Fruit fly (Drosophila melanogaster) Kc167 (cell line): ENCODE data around the gene CG6481.

Source experiments
- Myc ChIP-seq: fragments of >200 bp; optimal IDR thresholded peaks from 2 replicates; lab custom pipeline; 2017; ENCODE audit warnings: missing external identifiers
- Sin3A ChIP-seq: fragments of >200 bp; optimal IDR thresholded peaks from 2 replicates; lab custom pipeline; 2018; ENCODE audit warnings: missing external identifiers
- h ChIP-seq: fragments of >200 bp; optimal IDR thresholded peaks from 3 replicates; lab custom pipeline; 2018; ENCODE audit warnings: missing external identifiers
- insv ChIP-seq: fragments of >200 bp; optimal IDR thresholded peaks from 3 replicates; lab custom pipeline; 2018; ENCODE audit warnings: missing external identifiers
- psq ChIP-seq: fragments of >200 bp; optimal IDR thresholded peaks from 2 replicates; lab custom pipeline; 2017; ENCODE audit warnings: missing external identifiers
- ttk ChIP-seq: sonication (Bioruptor generic); optimal IDR thresholded peaks from 2 replicates; lab custom pipeline; 2017; ENCODE audit warnings: missing external identifiers

Gene CG6481

dm6 chrX:18522395-18523104 lies at the start of gene CG6481:
TSS of gene CG6481 (minus strand) at chrX:18522445.
- no peak for TF ChIP-seq psq (lab: Kevin White, UChicago)

- no peak for TF ChIP-seq Sin3A (lab: Kevin White, UChicago)
- TF ChIP-seq psq (lab: Kevin White, UChicago): no peak
- TF ChIP-seq insv (lab: Kevin White, UChicago): no peak
- no peak for TF ChIP-seq h
- no peak for TF ChIP-seq Myc (lab: Kevin White, UChicago)
- no peak for TF ChIP-seq ttk (lab: Kevin White, UChicago)
Observed at dm6 chrX:18565630-18566319, 43.5 kb upstream of the CG6481 start.

DNA sequence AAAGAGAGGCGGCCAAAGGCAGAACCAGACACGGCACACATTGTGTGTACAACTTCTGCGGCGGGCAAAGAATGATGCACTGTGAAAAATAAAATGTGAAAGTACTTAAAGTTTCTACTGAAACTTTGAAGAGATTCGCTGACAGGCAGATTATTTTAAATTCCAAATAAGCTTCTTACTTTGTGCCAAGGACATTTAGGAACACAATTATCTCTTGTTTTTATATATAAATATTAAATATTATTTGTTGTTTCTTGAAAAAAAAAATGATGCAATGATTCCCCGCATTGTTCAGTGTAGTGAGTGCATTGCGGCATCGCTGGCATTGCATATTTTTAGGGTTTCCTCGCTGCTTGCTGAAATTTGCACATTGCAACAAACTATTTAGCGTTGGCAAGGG lies 42.7 kb upstream of the CG6481 start:
- TF ChIP-seq ttk (lab: Kevin White, UChicago) (no peak), insv (lab: Kevin White, UChicago) (no peak), psq (lab: Kevin White, UChicago) (no peak), Myc (lab: Kevin White, UChicago) (no peak)

dm6 chrX:18560584-18560983 lies 38.3 kb upstream of the CG6481 start:
- no peak for TF ChIP-seq Myc (lab: Kevin White, UChicago)

dm6 chrX:18558583-18558982 lies 36.3 kb upstream of the CG6481 start:
- no peak for TF ChIP-seq Sin3A (lab: Kevin White, UChicago)
- no peak for TF ChIP-seq h
- TF ChIP-seq psq (lab: Kevin White, UChicago): no peak

DNA sequence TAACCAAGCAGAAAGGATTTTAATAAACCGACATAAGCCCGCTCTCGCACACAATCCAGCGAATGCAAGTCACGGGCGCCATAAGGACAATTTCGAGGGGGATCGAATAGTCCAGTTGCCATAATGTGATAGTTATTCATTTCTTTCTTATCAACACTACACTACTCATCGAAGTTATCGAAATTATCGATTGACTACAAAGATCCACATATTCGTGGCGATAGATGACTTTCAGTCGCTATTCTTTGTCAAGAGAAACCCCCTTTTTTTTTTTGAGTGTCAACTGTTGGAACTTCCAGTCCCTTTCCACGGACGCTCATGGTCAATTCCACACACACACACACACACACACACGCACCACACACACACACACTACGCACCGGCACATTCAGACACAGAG lies 32.3 kb upstream of the CG6481 start:
- TF ChIP-seq h: no peak
- TF ChIP-seq psq (lab: Kevin White, UChicago): no peak
- no peak for TF ChIP-seq ttk (lab: Kevin White, UChicago)
- no peak for TF ChIP-seq insv (lab: Kevin White, UChicago)
- TF ChIP-seq Myc (lab: Kevin White, UChicago): no peak
- no peak for TF ChIP-seq Sin3A (lab: Kevin White, UChicago)

DNA sequence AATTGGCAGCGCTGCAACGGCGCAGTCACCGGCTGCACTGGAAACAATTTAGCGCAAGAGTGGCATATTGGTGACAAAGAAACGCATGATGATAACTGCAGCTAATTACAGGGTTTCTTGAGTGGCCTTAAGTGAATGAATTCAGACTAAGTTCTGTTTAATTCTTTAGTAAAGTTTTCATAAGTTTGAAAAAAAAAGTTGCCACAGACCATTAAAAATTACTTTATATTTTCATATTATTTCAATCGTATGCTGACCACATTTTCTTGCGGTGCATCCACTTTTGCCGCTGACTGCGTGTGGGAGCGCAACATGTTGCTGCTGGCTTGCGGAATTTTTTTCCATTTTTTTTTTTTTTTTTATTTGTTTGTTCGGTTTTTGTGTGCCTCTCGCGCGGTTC lies 30.2 kb upstream of the CG6481 start:
- TF ChIP-seq Sin3A (lab: Kevin White, UChicago): no peak
- no peak for TF ChIP-seq Myc (lab: Kevin White, UChicago)
- no peak for TF ChIP-seq ttk (lab: Kevin White, UChicago)
- TF ChIP-seq h: no peak
- no peak for TF ChIP-seq insv (lab: Kevin White, UChicago)
- no peak for TF ChIP-seq psq (lab: Kevin White, UChicago)

DNA sequence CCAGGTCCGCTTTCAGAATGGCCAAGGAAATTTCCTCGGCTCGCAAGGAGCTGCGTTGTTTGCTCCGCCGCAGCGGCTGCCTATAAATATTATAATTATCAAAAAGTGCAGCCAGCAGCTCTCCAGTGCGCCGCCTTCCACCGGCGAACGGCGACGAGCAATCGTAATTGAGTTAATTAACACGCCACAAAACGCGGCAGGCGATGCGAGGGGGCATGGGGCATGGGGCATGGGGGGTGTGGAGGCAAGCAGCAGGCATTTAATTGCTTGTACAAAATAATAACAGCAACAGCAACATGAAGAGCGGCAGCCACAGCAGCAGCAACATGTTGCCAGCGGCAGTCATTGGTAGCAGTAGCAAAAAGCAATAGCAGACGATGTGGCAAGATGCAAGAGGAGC lies 28.5 kb upstream of the CG6481 start:
- no peak for TF ChIP-seq Myc (lab: Kevin White, UChicago)
- no peak for TF ChIP-seq h
- no peak for TF ChIP-seq Sin3A (lab: Kevin White, UChicago)
- no peak for TF ChIP-seq psq (lab: Kevin White, UChicago)
- no peak for TF ChIP-seq insv (lab: Kevin White, UChicago)
- TF ChIP-seq ttk (lab: Kevin White, UChicago): no peak

DNA sequence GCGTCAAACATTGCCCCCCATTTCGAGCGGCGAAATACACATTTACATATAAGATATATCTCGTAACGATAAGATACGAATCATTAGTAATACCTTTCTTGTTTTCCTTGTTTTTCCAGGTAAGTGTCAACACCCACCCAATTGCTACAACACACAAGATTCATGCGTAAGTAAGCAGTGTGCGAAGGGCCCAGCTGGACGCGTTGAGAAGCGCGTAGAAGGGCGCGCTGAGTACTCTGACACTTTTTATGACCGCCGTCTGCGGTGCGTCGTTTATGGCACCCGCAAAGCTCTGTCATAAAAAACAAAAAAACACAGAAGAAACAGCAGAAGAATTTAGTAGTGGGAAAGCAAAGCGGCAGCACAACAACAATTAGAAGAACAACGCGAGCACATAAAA lies 25.5 kb upstream of the CG6481 start:
- TF ChIP-seq h: no peak
- TF ChIP-seq Sin3A (lab: Kevin White, UChicago): no peak
- no peak for TF ChIP-seq ttk (lab: Kevin White, UChicago)
- no peak for TF ChIP-seq insv (lab: Kevin White, UChicago)
- no peak for TF ChIP-seq Myc (lab: Kevin White, UChicago)
- no peak for TF ChIP-seq psq (lab: Kevin White, UChicago)

DNA sequence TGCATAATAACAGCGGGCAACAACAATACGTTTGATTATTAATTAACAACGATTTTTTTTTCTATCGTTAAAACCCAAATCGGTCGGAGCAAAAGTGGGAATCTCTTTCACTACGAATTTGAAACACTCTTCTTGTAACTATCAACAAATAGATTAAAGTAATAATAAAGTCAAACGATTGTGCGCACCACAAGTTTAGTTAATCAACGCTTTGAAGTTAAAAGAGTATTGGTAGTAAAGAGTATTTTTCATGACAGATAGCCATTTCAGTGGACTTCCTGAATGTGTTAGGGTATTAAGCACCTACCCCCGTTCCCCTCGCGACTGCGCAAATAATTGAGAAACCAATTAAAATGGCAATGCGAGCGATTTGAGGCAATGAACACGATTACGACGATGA lies 24.5 kb upstream of the CG6481 start:
- no peak for TF ChIP-seq ttk (lab: Kevin White, UChicago)
- no peak for TF ChIP-seq h
- no peak for TF ChIP-seq insv (lab: Kevin White, UChicago)
- TF ChIP-seq psq (lab: Kevin White, UChicago): no peak
- TF ChIP-seq Sin3A (lab: Kevin White, UChicago): no peak
- TF ChIP-seq Myc (lab: Kevin White, UChicago): no peak

dm6 chrX:18545157-18545556 lies 22.9 kb upstream of the CG6481 start:
- TF ChIP-seq h (no peak), Sin3A (lab: Kevin White, UChicago) (no peak), ttk (lab: Kevin White, UChicago) (no peak), Myc (lab: Kevin White, UChicago) (no peak)

DNA sequence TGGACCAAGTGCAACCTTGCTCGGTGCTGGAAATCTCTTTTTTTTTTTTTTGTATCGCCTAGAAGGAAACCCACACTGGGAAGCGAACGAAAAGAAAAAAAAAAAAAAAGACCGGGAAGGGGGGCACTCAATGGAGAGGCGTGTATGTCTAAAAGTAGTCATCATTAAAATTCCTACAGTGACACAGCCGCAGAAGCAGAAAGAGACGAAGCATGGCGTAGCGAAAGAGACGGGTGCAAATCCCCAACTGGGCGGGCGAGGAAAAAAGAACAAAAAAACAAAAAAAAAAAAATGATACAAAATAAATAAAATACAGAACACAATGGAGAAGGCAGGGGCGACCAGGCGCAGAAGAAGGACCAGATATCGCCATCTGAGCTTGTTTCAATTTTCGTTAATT lies 22.5 kb upstream of the CG6481 start:
- TF ChIP-seq psq (lab: Kevin White, UChicago) (no peak), Myc (lab: Kevin White, UChicago) (no peak), Sin3A (lab: Kevin White, UChicago) (no peak), insv (lab: Kevin White, UChicago) (no peak)

dm6 chrX:18543328-18543727 lies 21.1 kb upstream of the CG6481 start:
- TF ChIP-seq ttk (lab: Kevin White, UChicago) (no peak), insv (lab: Kevin White, UChicago) (no peak), Sin3A (lab: Kevin White, UChicago) (no peak), Myc (lab: Kevin White, UChicago) (no peak), psq (lab: Kevin White, UChicago) (no peak), h (no peak)
